Worm (Caenorhabditis elegans) whole organism, midembryonic: Measurements from ENCODE around the gene math-33.

Experiments used
- T22C8.4 ChIP-seq: fragments of 200-800 bp; sonication (Bioruptor generic); IDR thresholded peaks from 2 replicates; pipeline ENCODE4 v1.3.6; 2022; ENCODE audit warnings: missing genetic modification characterization, missing compliant biosample characterization
- cog-1 ChIP-seq: sonication (generic microtip); optimal IDR thresholded peaks from 2 replicates; lab custom pipeline; 2016; ENCODE audit warnings: missing genetic modification characterization, missing compliant biosample characterization
- flt-1 ChIP-seq: fragments of 200-800 bp; sonication (Bioruptor generic); IDR thresholded peaks from 2 replicates; pipeline ENCODE4 v1.3.6; 2022; ENCODE audit warnings: missing genetic modification characterization, missing compliant biosample characterization
- klf-2 ChIP-seq: fragments of 200-800 bp; sonication (Bioruptor generic); conservative IDR thresholded peaks from 2 replicates; pipeline ENCODE4 v1.3.6; 2022; ENCODE audit warnings: missing genetic modification reagents, missing genetic modification characterization, missing compliant biosample characterization
- med-1 ChIP-seq: sonication (generic microtip); optimal IDR thresholded peaks from 2 replicates; lab custom pipeline; 2017; ENCODE audit warnings: missing genetic modification characterization, mild to moderate bottlenecking, missing compliant biosample characterization, antibody characterized with exemption, missing genetic modification reagents; ENCODE audit not compliant: insufficient read depth
- ref-1 ChIP-seq: fragments of 200-800 bp; sonication (Bioruptor generic); conservative IDR thresholded peaks from 2 replicates; pipeline ENCODE4 v1.3.6; 2022; ENCODE audit warnings: missing genetic modification reagents, missing genetic modification characterization, missing compliant biosample characterization
- tab-1 ChIP-seq: fragments of 200-800 bp; sonication (Bioruptor generic); IDR thresholded peaks from 2 replicates; pipeline ENCODE4 v1.3.6; 2022; ENCODE audit warnings: missing genetic modification characterization, missing compliant biosample characterization
- ztf-23 ChIP-seq: fragments of 200-800 bp; sonication (Bioruptor generic); IDR thresholded peaks from 2 replicates; pipeline ENCODE4 v1.3.6; 2022; ENCODE audit warnings: missing genetic modification reagents, missing genetic modification characterization, missing compliant biosample characterization
- ztf-29 ChIP-seq: fragments of 200-800 bp; sonication (Bioruptor generic); IDR thresholded peaks from 2 replicates; pipeline ENCODE4 v1.3.6; 2022; ENCODE audit warnings: missing genetic modification reagents, missing genetic modification characterization, missing compliant biosample characterization

DNA sequence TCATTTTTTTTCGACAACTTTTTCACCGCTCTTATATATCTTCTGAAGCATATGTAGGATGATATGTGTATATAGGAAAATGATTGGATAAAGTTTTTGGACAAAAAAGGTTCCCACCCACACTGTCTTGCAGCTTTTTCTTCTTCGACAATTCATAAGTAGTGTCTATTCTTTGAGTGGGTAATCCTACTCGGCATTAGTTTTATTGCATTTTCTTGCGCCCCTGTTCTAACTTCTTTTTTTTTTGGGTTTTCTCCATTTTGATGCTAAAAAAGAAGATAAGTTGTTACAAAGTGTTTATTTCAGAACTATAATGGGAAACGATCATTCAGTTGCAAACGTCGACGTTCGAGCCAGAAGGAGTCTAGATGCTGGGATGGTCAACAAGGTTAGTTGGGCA lies 20.6 kb downstream of the math-33 start, which contains the start of gene glb-3:
- TF ChIP-seq ztf-23 (GFP tag; lab: Robert Waterston, UW) (no peak), tab-1 (GFP tag; lab: Robert Waterston, UW) (no peak), klf-2 (no peak), flt-1 (no peak), cog-1 (tag; lab: Kevin White, UChicago) (no peak), ztf-29 (no peak), med-1 (GFP tag; lab: Kevin White, UChicago) (no peak), ref-1 (no peak), T22C8.4 (GFP tag; lab: Robert Waterston, UW) (no peak)
